Worm (Caenorhabditis elegans): Measurements from ENCODE around the gene ctns-1.

The ctns-1 gene

DNA sequence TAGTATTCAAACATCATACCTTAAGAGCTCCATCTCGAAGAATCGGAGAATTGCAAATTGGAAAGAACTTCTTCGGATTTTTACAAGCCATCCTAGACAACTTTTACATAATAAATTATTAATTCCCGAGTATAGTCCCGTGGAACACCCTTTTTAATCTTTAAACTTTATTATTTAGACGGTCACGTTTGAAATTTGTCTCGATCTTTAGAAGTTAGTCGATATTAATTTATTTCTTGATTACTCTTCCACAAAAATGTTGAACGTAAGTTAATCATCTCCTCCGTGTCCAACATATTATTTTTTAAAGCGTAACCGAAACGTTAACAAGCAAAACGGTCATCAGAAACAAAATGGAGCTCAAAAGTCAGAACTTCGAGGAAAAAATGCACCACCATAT, 36.7 kb upstream of the ctns-1 start, which contains the start of the genes decr-1.3 and T05C12.1:
decr-1.3 (minus strand) TSS at position 101 of the 400 bp plus-strand sequence.
T05C12.1 (plus strand) TSS at position 232 of the 400 bp plus-strand sequence.
- TF ChIP-seq mab-9 (GFP tag; IDR thresholded peaks at IDR 0.05) (no peak), vab-15 (tag; optimal IDR thresholded peaks at IDR 0.05) (no peak), nhr-76 (tag; optimal IDR thresholded peaks at IDR 0.05) (no peak), ztf-4 (tag; optimal IDR thresholded peaks at IDR 0.05) (no peak), lin-39 (tag; optimal IDR thresholded peaks at IDR 0.05) (no peak), nhr-90 (tag; optimal IDR thresholded peaks at IDR 0.05; ENCODE audit: poor library complexity) (no peak), unc-86 (tag; optimal IDR thresholded peaks at IDR 0.05) (no peak), efl-3 (GFP tag; optimal IDR thresholded peaks at IDR 0.05) (no peak), nhr-19 (GFP tag; conservative IDR thresholded peaks at IDR 0.05) (no peak), nhr-84 (tag; optimal IDR thresholded peaks at IDR 0.05) (no peak), lin-35 (GFP tag; optimal IDR thresholded peaks at IDR 0.05) (no peak), jun-1 (tag; optimal IDR thresholded peaks at IDR 0.05) (no peak), pqm-1 (tag; optimal IDR thresholded peaks at IDR 0.05) (no peak)

DNA sequence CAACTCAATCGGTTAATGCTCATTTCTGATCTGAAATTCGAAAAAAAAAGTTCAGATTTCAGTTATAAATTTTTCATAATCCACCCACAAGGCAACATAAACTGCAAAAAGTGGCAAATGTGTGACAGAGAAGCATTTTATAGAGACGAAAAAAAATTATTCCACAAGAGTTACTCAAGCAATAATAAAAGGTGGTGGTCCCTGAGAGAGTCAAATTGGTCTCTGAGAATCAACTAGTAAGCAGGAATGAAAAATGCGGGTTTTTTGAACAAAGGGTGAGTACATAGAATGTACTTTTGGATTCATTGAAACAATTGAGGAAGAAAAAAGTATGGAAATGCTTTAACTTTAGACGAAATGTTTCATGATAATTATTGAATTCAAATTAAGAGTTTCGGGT, 33.7 kb upstream of the ctns-1 start, which contains the start of gene T05C12.11:
T05C12.11 (minus strand) TSS at position 101 of the 400 bp plus-strand sequence.
- TF ChIP-seq ceh-63 (GFP tag; optimal IDR thresholded peaks at IDR 0.05) = no peak
- TF ChIP-seq aly-2 (tag; optimal IDR thresholded peaks at IDR 0.05) = no peak
- no peak for TF ChIP-seq lin-13 (GFP tag; optimal IDR thresholded peaks at IDR 0.05)
- peak; percentile 17 for TF ChIP-seq lin-14 (GFP tag; optimal IDR thresholded peaks at IDR 0.05)
- no peak for TF ChIP-seq fkh-10 (GFP tag; optimal IDR thresholded peaks at IDR 0.05)

DNA sequence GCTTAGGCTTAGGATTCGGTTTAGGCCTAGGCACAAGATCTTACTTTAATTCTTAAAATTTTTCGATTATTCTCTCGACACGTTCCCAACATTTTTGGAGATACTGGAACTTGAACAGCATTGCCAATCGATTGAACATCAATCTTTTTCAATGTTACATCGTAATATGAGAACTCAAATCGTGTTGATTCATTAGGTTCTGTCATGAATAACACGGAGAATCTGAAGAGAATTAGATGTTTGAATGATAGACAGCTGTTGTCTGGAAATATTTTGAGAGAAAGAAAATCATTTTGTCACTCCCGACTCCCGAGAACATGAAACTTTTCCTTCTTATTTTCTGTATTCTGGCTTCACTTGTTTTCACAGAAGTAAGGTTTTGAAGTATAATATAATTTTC, 32.6 kb upstream of the ctns-1 start, which contains the start of gene T05C12.15:
T05C12.15 (plus strand) TSS at position 301 of the 400 bp plus-strand sequence.
- no peak for TF ChIP-seq mab-9 (GFP tag; IDR thresholded peaks at IDR 0.05)
- TF ChIP-seq nhr-90 (tag; optimal IDR thresholded peaks at IDR 0.05; ENCODE audit: poor library complexity) = no peak
- no peak for TF ChIP-seq nhr-85 (tag)
- TF ChIP-seq lin-13 (GFP tag; optimal IDR thresholded peaks at IDR 0.05) = no peak
- no peak for TF ChIP-seq lin-35 (GFP tag; optimal IDR thresholded peaks at IDR 0.05)
- TF ChIP-seq hlh-4 (tag; optimal IDR thresholded peaks at IDR 0.05) = no peak
- TF ChIP-seq efl-1 (optimal IDR thresholded peaks at IDR 0.05) = no peak
- TF ChIP-seq efl-1 (GFP tag; optimal IDR thresholded peaks at IDR 0.05 in 1 of 2) = no peak
- TF ChIP-seq tbx-2 (tag; optimal IDR thresholded peaks at IDR 0.05) = no peak
- TF ChIP-seq Y116A8C.19 (tag; optimal IDR thresholded peaks at IDR 0.05; ENCODE audit: borderline replicate concordance) = no peak
- no peak for TF ChIP-seq mep-1 (tag; optimal IDR thresholded peaks at IDR 0.05)
- no peak for TF ChIP-seq unc-86 (tag; optimal IDR thresholded peaks at IDR 0.05)
- TF ChIP-seq alr-1 (tag; optimal IDR thresholded peaks at IDR 0.05; ENCODE audit: borderline replicate concordance) = no peak
- TF ChIP-seq nhr-28 (tag; optimal IDR thresholded peaks at IDR 0.05) = no peak

DNA sequence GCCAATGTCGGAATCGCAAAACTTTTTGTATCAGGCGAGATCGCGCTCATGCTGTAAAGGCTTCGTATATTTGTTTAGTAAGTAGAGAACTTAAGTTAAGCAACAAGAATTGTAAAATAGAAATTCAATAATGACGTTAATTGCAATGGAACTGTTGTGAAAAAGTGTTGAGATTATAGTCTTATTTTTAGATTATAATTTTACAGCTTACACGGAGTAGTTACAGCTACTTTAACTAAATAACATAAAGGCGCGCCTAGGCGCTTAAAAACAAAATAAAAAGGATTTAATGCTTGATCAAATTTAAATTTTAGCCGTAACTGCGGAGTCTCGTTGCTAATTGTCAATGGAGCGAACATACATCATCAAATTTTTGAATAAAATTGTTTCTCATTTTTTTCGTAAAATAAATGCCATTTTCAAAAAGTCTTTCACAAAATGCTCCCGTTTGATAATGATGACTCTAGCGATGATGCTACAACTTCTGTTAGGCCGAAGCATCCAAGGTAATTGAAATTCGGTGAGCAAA, 25.5 kb upstream of the ctns-1 start, which contains the start of the genes emb-27 and rrf-3:
emb-27 (minus strand) TSS at position 51 of the 529 bp plus-strand sequence.
rrf-3 (plus strand) TSS at position 346 of the 529 bp plus-strand sequence.
- TF ChIP-seq ceh-82 (tag; optimal IDR thresholded peaks at IDR 0.05) (peak in 1 of 3 experiments; percentile 51), rnt-1 (tag; optimal IDR thresholded peaks at IDR 0.05) (peak; percentile 34), zag-1 (tag; optimal IDR thresholded peaks at IDR 0.05) (no peak), nhr-47 (tag; optimal IDR thresholded peaks at IDR 0.05) (peak; percentile 15), lin-14 (GFP tag; optimal IDR thresholded peaks at IDR 0.05) (peak; percentile 64), nhr-20 (tag; optimal IDR thresholded peaks at IDR 0.05) (peak; percentile 15), lin-35 (GFP tag; optimal IDR thresholded peaks at IDR 0.05) (peak; percentile 75 to 83), nhr-28 (tag; optimal IDR thresholded peaks at IDR 0.05) (no peak), mep-1 (tag; optimal IDR thresholded peaks at IDR 0.05) (peak; percentile 84), lsy-2 (tag; optimal IDR thresholded peaks at IDR 0.05) (peak; percentile 47 to 88), snu-23 (GFP tag; optimal IDR thresholded peaks at IDR 0.05) (peak; percentile 56), nhr-85 (tag) (peak; percentile 33), C16A3.4 (tag; optimal IDR thresholded peaks at IDR 0.05) (peak; percentile 77), C04F5.9 (tag; optimal IDR thresholded peaks at IDR 0.05) (peak; percentile 13), nhr-76 (tag; optimal IDR thresholded peaks at IDR 0.05) (no peak), skn-1 (tag; optimal IDR thresholded peaks at IDR 0.05) (peak; percentile 68), blmp-1 (tag; optimal IDR thresholded peaks at IDR 0.05) (no peak), lin-13 (GFP tag; optimal IDR thresholded peaks at IDR 0.05) (peak; percentile 16), ceh-90 (tag; optimal IDR thresholded peaks at IDR 0.05) (no peak), efl-1 (optimal IDR thresholded peaks at IDR 0.05) (peak; percentile 65 to 73), efl-1 (GFP tag; optimal IDR thresholded peaks at IDR 0.05 in 1 of 2) (peak; percentile 80 to 96), dpl-1 (GFP tag; optimal IDR thresholded peaks at IDR 0.05) (peak; percentile 65 to 84 (median 73)), swsn-7 (tag; optimal IDR thresholded peaks at IDR 0.05) (peak; percentile 14), F16B12.6 (tag; optimal IDR thresholded peaks at IDR 0.05) (peak; percentile 42), lin-15B (tag; optimal IDR thresholded peaks at IDR 0.05) (peak; percentile 84), xbp-1 (tag; optimal IDR thresholded peaks at IDR 0.05) (peak; percentile 25)
